Worm (Caenorhabditis elegans) whole organism, L1 larva: Measurements from ENCODE around the gene srj-52.

Experiments used
- aha-1 ChIP-seq: fragments of 150-350 bp; optimal IDR thresholded peaks from 2 replicates; lab custom pipeline; 2014; ENCODE audit warnings: missing biosample characterization, missing genetic modification characterization
- aly-2 ChIP-seq: fragments of 150-350 bp; optimal IDR thresholded peaks from 2 replicates; lab custom pipeline; 2014; ENCODE audit warnings: missing biosample characterization, missing genetic modification characterization
- blmp-1 ChIP-seq: fragments of 150-350 bp; optimal IDR thresholded peaks from 2 replicates; lab custom pipeline; 2014; ENCODE audit warnings: missing biosample characterization, missing genetic modification characterization
- efl-1 ChIP-seq, 4 experiments: fragments of 150-350 bp; optimal IDR thresholded peaks in 3 of 4; peaks in 1 of 4; 1 replicate in 1 of 4; 2 replicates in 3 of 4; lab custom pipeline; 2014; ENCODE audit warnings: missing biosample characterization in 2 of 4, missing genetic modification characterization in 2 of 4, missing genetic modification reagents in 2 of 4
- egl-13 ChIP-seq: sonication (generic microtip); optimal IDR thresholded peaks from 2 replicates; lab custom pipeline; 2016; ENCODE audit warnings: missing genotype, missing genetic modification reagents, missing genetic modification characterization, missing compliant biosample characterization
- egl-27 ChIP-seq, 2 experiments: fragments of 150-350 bp in 1 of 2; sonication (generic microtip); optimal IDR thresholded peaks; 3 replicates each; lab custom pipeline; 2017 to 2018; ENCODE audit warnings: missing biosample characterization in 2 of 2, missing genetic modification characterization in 2 of 2, missing genetic modification reagents in 2 of 2
- elt-2 ChIP-seq: sonication (generic microtip); optimal IDR thresholded peaks from 2 replicates; lab custom pipeline; 2016; ENCODE audit warnings: missing genetic modification characterization, mild to moderate bottlenecking, inconsistent platforms, missing compliant biosample characterization, missing genetic modification reagents
- elt-3 ChIP-seq, 6 experiments: fragments of 150-350 bp in 1 of 6; sonication (generic microtip); optimal IDR thresholded peaks; 2 replicates each; lab custom pipeline; 2017 to 2018; ENCODE audit warnings: missing biosample characterization in 6 of 6, missing genetic modification characterization in 6 of 6, inconsistent platforms in 1 of 6
- fkh-4 ChIP-seq: sonication (generic microtip); optimal IDR thresholded peaks from 2 replicates; lab custom pipeline; 2016; ENCODE audit warnings: missing compliant biosample characterization, missing genetic modification characterization, borderline replicate concordance
- fkh-8 ChIP-seq: sonication (generic microtip); optimal IDR thresholded peaks from 2 replicates; lab custom pipeline; 2016; ENCODE audit warnings: mild to moderate bottlenecking, missing genetic modification characterization, missing compliant biosample characterization
- grh-1 ChIP-seq: fragments of 200-800 bp; sonication (Bioruptor generic); IDR thresholded peaks from 2 replicates; pipeline ENCODE4 v1.3.6; 2022; ENCODE audit warnings: missing genetic modification reagents, missing genetic modification characterization, missing compliant biosample characterization
- jun-1 ChIP-seq: fragments of 150-350 bp; optimal IDR thresholded peaks from 2 replicates; lab custom pipeline; 2014; ENCODE audit warnings: missing biosample characterization, missing genetic modification reagents, missing genetic modification characterization
- lin-35 ChIP-seq, 2 experiments: fragments of 150-350 bp; optimal IDR thresholded peaks; 2 replicates each; lab custom pipeline; 2014; ENCODE audit warnings: missing biosample characterization in 2 of 2, missing genetic modification characterization in 2 of 2, missing genetic modification reagents in 2 of 2
- lin-39 ChIP-seq: fragments of 150-350 bp; optimal IDR thresholded peaks from 2 replicates; lab custom pipeline; 2014; ENCODE audit warnings: missing biosample characterization, missing genetic modification reagents, missing genetic modification characterization
- mdl-1 ChIP-seq, 2 experiments: fragments of 150-350 bp; optimal IDR thresholded peaks; 2 replicates each; lab custom pipeline; 2014 to 2017; ENCODE audit warnings: missing biosample characterization in 2 of 2, missing genetic modification characterization in 2 of 2, inconsistent platforms in 1 of 2
- mep-1 ChIP-seq: fragments of 150-350 bp; optimal IDR thresholded peaks from 2 replicates; lab custom pipeline; 2014; ENCODE audit warnings: missing biosample characterization, missing genetic modification characterization
- nhr-11 ChIP-seq: fragments of 150-350 bp; optimal IDR thresholded peaks from 2 replicates; lab custom pipeline; 2014; ENCODE audit warnings: missing biosample characterization, missing genetic modification characterization
- nhr-19 ChIP-seq: fragments of 200-800 bp; sonication (Bioruptor generic); conservative IDR thresholded peaks from 2 replicates; pipeline ENCODE4 v1.3.6; 2022; ENCODE audit warnings: missing genetic modification characterization, missing compliant biosample characterization
- nhr-20 ChIP-seq: sonication (generic microtip); optimal IDR thresholded peaks from 2 replicates; lab custom pipeline; 2016; ENCODE audit warnings: mild to moderate bottlenecking, missing genetic modification characterization, missing compliant biosample characterization
- nhr-237 ChIP-seq: fragments of 150-350 bp; optimal IDR thresholded peaks from 2 replicates; lab custom pipeline; 2014; ENCODE audit warnings: missing biosample characterization, missing genetic modification characterization
- nhr-28 ChIP-seq: fragments of 150-350 bp; optimal IDR thresholded peaks from 2 replicates; lab custom pipeline; 2014; ENCODE audit warnings: missing biosample characterization, missing genetic modification characterization
- nhr-85 ChIP-seq: sonication (generic microtip); peaks from one replicate; lab custom pipeline; 2016; ENCODE audit warnings: missing genetic modification characterization, inconsistent platforms, missing compliant biosample characterization
- skn-1 ChIP-seq: fragments of 150-350 bp; optimal IDR thresholded peaks from 2 replicates; lab custom pipeline; 2014; ENCODE audit warnings: missing biosample characterization, missing genetic modification characterization
- snpc-4 ChIP-seq: fragments of 150-350 bp; optimal IDR thresholded peaks from 2 replicates; lab custom pipeline; 2014; ENCODE audit warnings: missing biosample characterization, missing genetic modification characterization
- snu-23 ChIP-seq: sonication (generic microtip); optimal IDR thresholded peaks from 2 replicates; lab custom pipeline; 2016; ENCODE audit warnings: missing genetic modification characterization, missing compliant biosample characterization
- sox-4 ChIP-seq: sonication (generic microtip); optimal IDR thresholded peaks from 2 replicates; lab custom pipeline; 2016; ENCODE audit warnings: missing genetic modification characterization, missing compliant biosample characterization
- sup-37 ChIP-seq: fragments of 200-800 bp; sonication (Bioruptor generic); optimal IDR thresholded peaks from 2 replicates; lab custom pipeline; 2018; ENCODE audit warnings: mild to moderate bottlenecking, missing genetic modification characterization, missing compliant biosample characterization
- unc-130 ChIP-seq: fragments of 150-350 bp; optimal IDR thresholded peaks from 2 replicates; lab custom pipeline; 2017; ENCODE audit warnings: missing biosample characterization, missing genetic modification characterization, inconsistent platforms
- unc-98 ChIP-seq: fragments of 200-800 bp; sonication (Bioruptor generic); IDR thresholded peaks from 2 replicates; pipeline ENCODE4 v1.3.6; 2022; ENCODE audit warnings: missing genetic modification characterization, missing compliant biosample characterization
- xbp-1 ChIP-seq: sonication (generic microtip); optimal IDR thresholded peaks from 2 replicates; lab custom pipeline; 2016; ENCODE audit warnings: missing genetic modification characterization, missing compliant biosample characterization

Gene srj-52

DNA sequence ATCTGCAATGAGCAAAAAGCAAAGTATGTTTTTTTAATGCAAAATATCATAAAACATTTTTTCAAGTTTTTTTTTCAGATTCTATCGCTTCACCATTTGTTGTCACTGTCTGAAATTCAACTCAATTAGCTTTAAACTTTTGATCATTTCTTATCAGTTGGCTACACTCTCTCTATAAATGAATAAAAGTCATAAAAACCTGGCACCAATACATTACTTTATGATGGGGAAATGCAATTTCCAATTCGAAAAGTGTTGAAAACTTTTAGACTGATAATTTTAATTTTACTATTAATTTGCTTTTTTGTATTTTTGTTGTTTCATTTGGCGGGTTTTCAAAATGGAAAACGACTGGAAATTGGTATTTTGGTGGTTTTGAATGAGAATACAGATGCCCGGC, 12.0 kb downstream of the srj-52 start, which contains the start of gene F31F4.1:
Gene F31F4.1, plus strand, starts transcription at position 203 of the 400 bp plus-strand sequence.
- TF ChIP-seq efl-1 (optimal IDR thresholded peaks at IDR 0.05; lab: Kevin White, UChicago) (no peak), efl-1 (GFP tag; optimal IDR thresholded peaks at IDR 0.05 in 1 of 2; lab: Kevin White, UChicago) (peak in 1 of 2 experiments; percentile 15), elt-2 (peak; percentile 33), lin-39 (tag; lab: Kevin White, UChicago) (no peak)
- TF ChIP-seq, all 84 proteins: peak for 2

DNA sequence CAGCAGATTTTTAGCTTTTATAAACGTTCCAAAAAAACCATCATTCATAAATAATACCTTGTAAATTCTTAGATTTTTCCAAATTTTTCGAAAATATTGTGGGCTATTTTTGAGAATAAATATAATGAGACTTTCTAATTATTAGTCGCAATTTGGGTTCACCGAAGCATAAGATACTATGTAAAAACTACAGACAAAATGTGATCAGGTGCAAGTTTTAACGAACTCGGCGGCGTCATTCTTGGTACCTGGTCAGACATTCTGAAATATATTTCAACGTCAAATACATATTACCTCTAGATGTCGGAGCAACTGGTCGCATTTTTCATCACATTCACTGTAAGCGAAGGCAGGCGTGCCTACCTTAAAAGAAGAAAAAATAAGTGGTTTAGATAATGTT, 13.8 kb downstream of the srj-52 start, which contains the start of gene srx-23:
Gene srx-23, plus strand, starts transcription at position 301 of the 400 bp plus-strand sequence.
- TF ChIP-seq sox-4 (tag; lab: Kevin White, UChicago) (peak; percentile 56), sup-37 (no peak), fkh-8 (tag; lab: Kevin White, UChicago) (peak; percentile 49)

DNA sequence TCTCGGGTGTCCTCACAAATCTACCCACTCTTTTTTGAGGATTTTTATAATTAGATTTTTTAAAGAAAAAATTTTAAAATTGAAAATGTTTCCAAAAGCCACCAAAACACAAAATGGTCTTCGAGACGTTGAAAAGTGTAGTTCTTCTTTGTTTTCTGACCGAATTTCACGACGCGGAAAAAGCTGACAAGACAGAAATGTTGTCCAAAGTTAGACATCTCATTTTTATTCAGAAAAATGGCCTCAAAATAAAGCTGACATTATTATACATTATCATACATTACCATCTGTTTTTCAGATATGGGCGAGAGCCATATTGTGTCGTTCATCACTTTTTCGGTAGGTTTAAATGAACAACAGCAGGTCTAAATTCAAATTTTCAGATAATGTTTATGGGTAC, 16.2 kb downstream of the srj-52 start, which contains the start of gene srx-22:
Gene srx-22, plus strand, starts transcription at position 301 of the 400 bp plus-strand sequence.
- TF ChIP-seq jun-1, result no peak
- no peak for TF ChIP-seq efl-1 (optimal IDR thresholded peaks at IDR 0.05; lab: Kevin White, UChicago)
- peak in 1 of 2 experiments; percentile 65 for TF ChIP-seq efl-1 (GFP tag; optimal IDR thresholded peaks at IDR 0.05 in 1 of 2; lab: Kevin White, UChicago)

DNA sequence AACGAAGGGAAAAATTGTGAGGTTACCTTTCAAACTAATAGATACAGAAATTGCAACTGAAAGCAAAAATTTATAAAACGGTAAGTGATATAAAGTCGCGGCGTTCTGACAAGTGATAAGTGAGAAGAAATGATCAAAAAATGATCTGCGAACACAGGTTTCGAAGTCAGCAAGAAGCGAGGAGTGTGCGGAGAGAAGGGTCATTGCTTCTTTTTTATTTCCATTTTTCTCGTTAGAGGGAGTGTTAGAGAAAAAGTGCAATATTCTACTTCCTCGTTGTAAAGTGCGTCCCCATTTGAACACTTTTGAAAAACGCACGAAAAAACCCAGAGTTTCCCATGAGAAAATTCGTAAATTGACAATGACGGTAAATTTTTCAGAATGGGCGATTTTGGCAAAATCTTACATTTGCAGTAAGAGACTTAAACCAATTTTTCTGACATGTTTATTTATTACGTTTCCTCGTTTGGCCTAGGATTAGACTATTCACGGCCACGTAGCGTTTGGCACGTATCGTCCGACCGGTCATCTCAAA, 19.2 kb downstream of the srj-52 start, which contains the start of the genes fbxa-72 and srx-21:
Gene fbxa-72, minus strand, starts transcription at position 204 of the 535 bp plus-strand sequence.
Gene srx-21, plus strand, starts transcription at position 485 of the 535 bp plus-strand sequence.
- TF ChIP-seq egl-27 (tag; optimal IDR thresholded peaks at IDR 0.05; lab: Kevin White, UChicago) (no peak), blmp-1 (tag; lab: Kevin White, UChicago) (peak; percentile 50), unc-98 (no peak), nhr-85 (tag; lab: Kevin White, UChicago) (peak; percentile 23)

DNA sequence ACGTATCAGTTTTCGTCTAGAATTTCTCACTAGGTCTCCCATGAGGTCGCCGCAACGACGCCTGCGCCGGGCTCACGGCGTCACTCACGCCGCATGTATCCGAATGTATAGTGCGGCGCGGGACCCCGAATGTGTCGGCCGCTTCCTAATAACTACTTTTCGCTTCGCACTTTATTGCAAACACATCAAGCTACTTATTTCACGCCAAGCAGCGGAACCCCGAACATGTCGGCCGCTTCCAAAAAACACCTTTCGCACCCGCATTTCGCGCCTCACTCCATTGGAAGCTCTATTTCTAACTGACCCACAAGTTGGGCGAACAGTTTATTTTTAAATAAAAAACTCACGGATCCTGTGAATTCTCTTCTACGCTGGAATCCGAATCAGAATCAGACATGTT, 19.7 kb downstream of the srj-52 start:
- no peak for TF ChIP-seq nhr-28 (tag; lab: Kevin White, UChicago)
- TF ChIP-seq snpc-4 (tag; lab: Kevin White, UChicago), result peak; percentile 27
- TF ChIP-seq, all 84 proteins: peak for 1

DNA sequence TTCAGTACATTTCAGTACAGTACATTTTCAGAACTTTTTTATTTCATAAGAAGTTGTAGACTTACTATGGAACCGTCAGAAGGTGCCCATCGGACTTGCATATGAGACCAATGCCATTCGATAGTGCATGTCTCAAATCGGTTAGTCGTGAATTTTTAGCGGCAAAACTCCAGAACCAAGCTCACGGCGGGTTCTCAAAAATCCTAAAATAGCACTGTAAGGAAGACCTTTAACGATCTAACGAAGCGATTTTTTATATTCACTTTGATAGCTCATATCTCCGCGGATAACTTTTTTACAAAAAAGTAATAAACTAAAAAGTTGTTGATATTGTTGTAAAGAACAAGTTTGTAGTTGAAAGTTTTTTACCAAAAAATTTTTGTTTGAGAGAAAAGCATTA, 21.6 kb downstream of the srj-52 start, which contains the start of gene sru-25:
Gene sru-25, minus strand, starts transcription at position 101 of the 400 bp plus-strand sequence.
- TF ChIP-seq unc-130 (tag; lab: Kevin White, UChicago) (no peak), aly-2 (tag; lab: Kevin White, UChicago) (no peak), grh-1 (GFP tag; lab: Robert Waterston, UW) (no peak), snu-23 (GFP tag; lab: Kevin White, UChicago) (no peak), nhr-237 (no peak), egl-27 (tag; optimal IDR thresholded peaks at IDR 0.05; lab: Kevin White, UChicago) (no peak), lin-39 (tag; lab: Kevin White, UChicago) (no peak)

DNA sequence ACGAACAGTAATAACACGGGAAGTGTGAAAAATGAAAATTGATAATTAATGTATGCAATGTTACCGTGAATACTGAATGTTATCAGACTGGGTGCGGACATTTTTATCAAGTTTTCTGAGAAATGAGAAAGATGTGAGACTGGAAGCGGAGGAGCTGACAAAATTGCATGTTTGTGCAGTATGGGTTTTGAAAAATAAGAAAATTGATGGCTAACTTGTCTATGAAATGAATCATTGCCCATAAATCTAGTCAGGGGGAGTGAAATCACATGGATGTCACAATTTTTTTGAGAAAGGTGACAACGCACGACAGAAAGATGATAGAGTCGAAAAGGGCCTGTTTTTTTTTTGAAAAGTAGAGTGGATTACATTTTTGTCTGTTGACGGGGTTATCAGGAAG, 24.5 kb downstream of the srj-52 start, which contains the start of gene sru-24:
Gene sru-24, minus strand, starts transcription at position 101 of the 400 bp plus-strand sequence.
- TF ChIP-seq mdl-1 (tag; optimal IDR thresholded peaks at IDR 0.05; lab: Kevin White, UChicago) (no peak), nhr-85 (tag; lab: Kevin White, UChicago) (peak; percentile 6), egl-13 (tag; lab: Kevin White, UChicago) (no peak)

DNA sequence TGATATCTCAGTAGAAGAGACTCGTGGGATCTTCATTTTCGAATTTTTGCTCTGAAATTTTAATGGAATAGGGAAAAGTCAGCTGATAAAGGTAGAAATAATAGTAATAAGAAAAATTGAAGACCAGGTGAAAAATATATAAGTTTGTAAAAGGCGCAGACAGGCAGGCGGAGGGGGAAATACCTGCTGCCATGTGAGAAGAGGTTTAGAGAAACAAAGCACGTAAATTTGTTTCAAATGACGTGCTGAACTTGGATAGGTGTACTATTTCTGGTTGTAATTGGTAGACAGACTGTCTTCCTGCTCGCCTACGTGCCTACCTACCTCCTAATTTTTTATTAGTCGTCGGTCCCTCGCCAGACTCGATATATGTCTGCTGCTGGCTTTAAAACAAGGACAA, 28.4 kb downstream of the srj-52 start, which contains the start of gene nhr-180:
Gene nhr-180, minus strand, starts transcription at position 52 of the 400 bp plus-strand sequence.
- peak; percentile 0 for TF ChIP-seq skn-1 (tag; lab: Kevin White, UChicago)
- peak; percentile 27 for TF ChIP-seq snu-23 (GFP tag; lab: Kevin White, UChicago)
- no peak for TF ChIP-seq fkh-4
- TF ChIP-seq mep-1 (tag; lab: Kevin White, UChicago), result no peak
- no peak for TF ChIP-seq nhr-11 (tag; lab: Kevin White, UChicago)
- TF ChIP-seq blmp-1 (tag; lab: Kevin White, UChicago), result peak; percentile 29
- TF ChIP-seq nhr-19 (GFP tag; lab: Robert Waterston, UW), result 0 out of 2 replicates have a peak, but pooled peaks have one; percentile 7
- TF ChIP-seq elt-2, result peak; percentile 8
- TF ChIP-seq aha-1 (tag; lab: Kevin White, UChicago), result no peak
- TF ChIP-seq nhr-20, result peak; percentile 14
- peak; percentile 17 for TF ChIP-seq xbp-1
- TF ChIP-seq lin-35 (GFP tag; optimal IDR thresholded peaks at IDR 0.05; lab: Kevin White, UChicago), result peak in 1 of 2 experiments; percentile 52
- peak in 1 of 6 experiments; percentile 8 for TF ChIP-seq elt-3 (tag; optimal IDR thresholded peaks at IDR 0.05; lab: Kevin White, UChicago)
- peak in 1 of 2 experiments; percentile 61 for TF ChIP-seq mdl-1 (tag; optimal IDR thresholded peaks at IDR 0.05; lab: Kevin White, UChicago)
